Worm (Caenorhabditis elegans) whole organism, L2 larva: Measurements from ENCODE around the gene R10D12.13.

Source experiments
- alr-1 ChIP-seq: fragments of 150-350 bp; optimal IDR thresholded peaks from 2 replicates; lab custom pipeline; 2014; ENCODE audit warnings: missing biosample characterization, missing genetic modification characterization
- nhr-12 ChIP-seq: fragments of 150-350 bp; optimal IDR thresholded peaks from 2 replicates; lab custom pipeline; 2014; ENCODE audit warnings: missing biosample characterization, missing genetic modification characterization
- snpc-4 ChIP-seq: fragments of 150-350 bp; optimal IDR thresholded peaks from 2 replicates; lab custom pipeline; 2014; ENCODE audit warnings: missing biosample characterization, missing genetic modification characterization

DNA sequence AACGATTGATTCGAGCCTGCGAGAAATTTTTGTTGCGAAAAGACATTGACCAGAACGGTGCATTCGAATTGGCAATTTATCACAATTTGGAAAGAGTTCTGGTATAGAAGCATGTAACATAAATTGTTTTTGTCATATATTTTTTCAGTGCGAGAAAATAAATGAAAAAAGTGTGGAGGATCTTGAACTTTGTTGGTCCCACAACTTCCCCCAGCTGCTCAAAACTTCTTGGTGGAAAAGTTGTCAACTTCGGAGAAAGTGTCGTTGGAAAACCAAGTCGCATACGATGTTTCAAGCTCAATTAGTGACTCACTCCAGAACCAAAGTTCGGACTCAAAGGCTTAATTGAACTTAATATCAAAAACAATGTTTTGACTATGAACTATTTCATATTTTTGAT is 30.3 kb upstream of the R10D12.13 start:
- TF ChIP-seq nhr-12 (tag; lab: Kevin White, UChicago), result no peak
- no peak for TF ChIP-seq alr-1 (tag; lab: Kevin White, UChicago)
- no peak for TF ChIP-seq snpc-4 (tag; lab: Kevin White, UChicago)
